Fruit fly (Drosophila melanogaster): ENCODE data around the gene CG43783.

Gene CG43783

dm6 chr3L:8954648-8955033 lies 569 bp upstream of the CG43783 start, which contains the start of gene GNBP3 (continued):
- TF ChIP-seq Jarid2 (GFP tag; optimal IDR thresholded peaks at IDR 0.05) (no peak), CG18262 (tag; optimal IDR thresholded peaks at IDR 0.05) (peak; percentile 66), CG4730 (GFP tag; IDR thresholded peaks at IDR 0.05) (no peak), MBD-R2 (GFP tag; IDR thresholded peaks at IDR 0.05) (peak; percentile 17; the same call in 1 of the 2 replicates), CG32532 (GFP tag; IDR thresholded peaks at IDR 0.05) (peak; percentile 69), CG9215 (GFP tag; IDR thresholded peaks at IDR 0.05) (peak; percentile 46), CG2120 (GFP tag; optimal IDR thresholded peaks at IDR 0.05) (peak; percentile 69), CG1647 (GFP tag; optimal IDR thresholded peaks at IDR 0.05) (peak; percentile 33), NFAT (GFP tag; IDR thresholded peaks at IDR 0.05) (0 out of 2 replicates have a peak, but pooled peaks have one; percentile 11), CG17385 (GFP tag; optimal IDR thresholded peaks at IDR 0.05) (peak; percentile 16), CG2678 (tag; optimal IDR thresholded peaks at IDR 0.05) (peak; percentile 87), grn (GFP tag; optimal IDR thresholded peaks at IDR 0.05) (no peak), Fer1 (GFP tag; optimal IDR thresholded peaks at IDR 0.05) (peak; percentile 88), CG9817 (tag; optimal IDR thresholded peaks at IDR 0.05) (peak; percentile 17), BtbVII (GFP tag; optimal IDR thresholded peaks at IDR 0.05) (peak; percentile 86), CG7357 (GFP tag; IDR thresholded peaks at IDR 0.05) (0 out of 3 replicates have a peak, but pooled peaks have one; percentile 31), CG17359 (tag; optimal IDR thresholded peaks at IDR 0.05) (peak; percentile 61), CG14014 (GFP tag; IDR thresholded peaks at IDR 0.05) (peak; percentile 57; the same call in 1 of the 2 replicates), Hr78 (GFP tag; optimal IDR thresholded peaks at IDR 0.05) (peak in 1 of 2 experiments; percentile 12), CG4820 (GFP tag; optimal IDR thresholded peaks at IDR 0.05) (peak; percentile 76), az2 (GFP tag; optimal IDR thresholded peaks at IDR 0.05) (peak; percentile 2), CG7372 (GFP tag; IDR thresholded peaks at IDR 0.05) (0 out of 2 replicates have a peak, but pooled peaks have one; percentile 37), CG10366 (GFP tag; IDR thresholded peaks at IDR 0.05) (no peak), Max (GFP tag; optimal IDR thresholded peaks at IDR 0.05) (peak; percentile 85), fd64A (GFP tag; optimal IDR thresholded peaks at IDR 0.05) (peak; percentile 2), CG10543 (GFP tag; optimal IDR thresholded peaks at IDR 0.05) (peak; percentile 56), grau (tag; optimal IDR thresholded peaks at IDR 0.05) (peak; percentile 63), CG13123 (GFP tag; optimal IDR thresholded peaks at IDR 0.05) (no peak), Dad (GFP tag; optimal IDR thresholded peaks at IDR 0.05) (peak; percentile 33), CG12155 (GFP tag; optimal IDR thresholded peaks at IDR 0.05) (peak; percentile 12), CG8944 (GFP tag; optimal IDR thresholded peaks at IDR 0.05) (no peak), CG33213 (GFP tag; optimal IDR thresholded peaks at IDR 0.05) (no peak), hkb (optimal IDR thresholded peaks at IDR 0.05) (no peak), hkb (GFP tag; IDR thresholded peaks at IDR 0.05) (peak; percentile 87), CG6254 (GFP tag; optimal IDR thresholded peaks at IDR 0.05) (peak; percentile 64), unpg (GFP tag; optimal IDR thresholded peaks at IDR 0.05) (peak; percentile 59), CG31441 (GFP tag; IDR thresholded peaks at IDR 0.05) (peak; percentile 71), Myb (GFP tag; optimal IDR thresholded peaks at IDR 0.05) (no peak), CG5245 (GFP tag; optimal IDR thresholded peaks at IDR 0.05) (peak; percentile 69), tio (GFP tag; optimal IDR thresholded peaks at IDR 0.05) (peak; percentile 38), ken (GFP tag; IDR thresholded peaks at IDR 0.05) (0 out of 3 replicates have a peak, but pooled peaks have one; percentile 15), Pdp1 (GFP tag; optimal IDR thresholded peaks at IDR 0.05) (peak in 1 of 2 experiments; percentile 48), CG31365 (tag; optimal IDR thresholded peaks at IDR 0.05) (peak; percentile 19), Trl (optimal IDR thresholded peaks at IDR 0.05) (no peak), Trl (GFP tag; optimal IDR thresholded peaks at IDR 0.05) (peak; percentile 30), Nf-YA (GFP tag; IDR thresholded peaks at IDR 0.05) (peak; percentile 55; the same call in 1 of the 2 replicates), CG8388 (GFP tag; optimal IDR thresholded peaks at IDR 0.05) (peak; percentile 40), ranshi (GFP tag; IDR thresholded peaks at IDR 0.05) (0 out of 2 replicates have a peak, but pooled peaks have one; percentile 32), CHES-1-like (GFP tag; optimal IDR thresholded peaks at IDR 0.05) (no peak), CG9609 (GFP tag; optimal IDR thresholded peaks at IDR 0.05) (no peak), ara (GFP tag; IDR thresholded peaks at IDR 0.05) (0 out of 2 replicates have a peak, but pooled peaks have one; percentile 26)

All from whole organism, embryonic.